Fruit fly (Drosophila melanogaster) S2 (cell line): Measurements from ENCODE around the gene CG43345.

Source experiments
- CG8478 ChIP-seq: fragments of >200 bp; optimal IDR thresholded peaks from 2 replicates; lab custom pipeline; 2018
- CTCF ChIP-seq, 2 experiments: fragments of >200 bp; optimal IDR thresholded peaks; 2 replicates each; lab custom pipeline; 2018

dm6 chr2L:21135764-21136163, 32.6 kb downstream of the CG43345 start:
- TF ChIP-seq CTCF (optimal IDR thresholded peaks at IDR 0.05; lab: Kevin White, UChicago) (no peak), CG8478 (no peak)
